Worm (Caenorhabditis elegans) whole organism, L4 larva: ENCODE measurements around the gene nyn-3.

ENCODE experiments used
- F10B5.3 ChIP-seq: sonication (generic microtip); optimal IDR thresholded peaks from 2 replicates; lab custom pipeline; 2016; ENCODE audit warnings: mild to moderate bottlenecking, missing genetic modification characterization, missing compliant biosample characterization
- F37D6.2 ChIP-seq: sonication (generic microtip); optimal IDR thresholded peaks from 2 replicates; lab custom pipeline; 2016; ENCODE audit warnings: mild to moderate bottlenecking, missing genetic modification characterization, missing compliant biosample characterization
- F44E2.7 ChIP-seq: fragments of 200-800 bp; sonication (Bioruptor generic); IDR thresholded peaks from 2 replicates; pipeline ENCODE4 v2.1.2; 2022; ENCODE audit warnings: missing genetic modification characterization, missing compliant biosample characterization
- T20F7.1 ChIP-seq: fragments of 200-800 bp; sonication (Bioruptor generic); optimal IDR thresholded peaks from 2 replicates; lab custom pipeline; 2018; ENCODE audit warnings: mild to moderate bottlenecking, missing genetic modification characterization, missing compliant biosample characterization
- Y105C5A.15 ChIP-seq: fragments of 200-800 bp; sonication (Bioruptor generic); IDR thresholded peaks from 2 replicates; pipeline ENCODE4 v1.3.6; 2022; ENCODE audit warnings: missing genetic modification characterization, missing compliant biosample characterization
- Y5F2A.4 ChIP-seq: fragments of 200-800 bp; sonication (Bioruptor generic); optimal IDR thresholded peaks from 2 replicates; lab custom pipeline; 2018; ENCODE audit warnings: mild to moderate bottlenecking, missing genetic modification characterization, missing compliant biosample characterization
- ZK546.5 ChIP-seq, 2 experiments: sonication (generic microtip); optimal IDR thresholded peaks; 2 replicates each; lab custom pipeline; 2017; ENCODE audit warnings: missing biosample characterization in 2 of 2, missing genetic modification characterization in 2 of 2
- ceh-44 ChIP-seq: fragments of 200-800 bp; sonication (Bioruptor generic); IDR thresholded peaks from 2 replicates; pipeline ENCODE4 v1.3.6; 2022; ENCODE audit warnings: missing genetic modification reagents, missing genetic modification characterization, missing compliant biosample characterization
- ceh-82 ChIP-seq: sonication (generic microtip); optimal IDR thresholded peaks from 2 replicates; lab custom pipeline; 2017; ENCODE audit warnings: missing biosample characterization, missing genetic modification characterization
- ces-1 ChIP-seq: fragments of 150-350 bp; sonication (generic microtip); optimal IDR thresholded peaks from 4 replicates; lab custom pipeline; 2014; ENCODE audit warnings: missing biosample characterization, missing genetic modification reagents, missing genetic modification characterization
- daf-19 ChIP-seq: fragments of 200-800 bp; sonication (Bioruptor generic); conservative IDR thresholded peaks from 2 replicates; pipeline ENCODE4 v1.3.6; 2022; ENCODE audit warnings: missing genetic modification characterization, missing compliant biosample characterization
- dmd-6 ChIP-seq: fragments of 200-800 bp; sonication (Bioruptor generic); IDR thresholded peaks from 2 replicates; pipeline ENCODE4 v1.3.6; 2022; ENCODE audit warnings: missing genetic modification reagents, missing genetic modification characterization, missing compliant biosample characterization
- dpl-1 ChIP-seq: fragments of 150-350 bp; optimal IDR thresholded peaks from 2 replicates; lab custom pipeline; 2014; ENCODE audit warnings: missing biosample characterization, missing genetic modification reagents, missing genetic modification characterization
- dve-1 ChIP-seq: sonication (generic microtip); optimal IDR thresholded peaks from 2 replicates; lab custom pipeline; 2017; ENCODE audit warnings: antibody characterized with exemption, mild to moderate bottlenecking, missing genetic modification characterization, missing compliant biosample characterization; ENCODE audit not compliant: insufficient read depth
- fos-1 ChIP-seq: fragments of 150-350 bp; optimal IDR thresholded peaks from 2 replicates; lab custom pipeline; 2014; ENCODE audit warnings: missing biosample characterization, missing genetic modification characterization
- gei-8 ChIP-seq: fragments of 200-800 bp; sonication (Bioruptor generic); optimal IDR thresholded peaks from 2 replicates; lab custom pipeline; 2018; ENCODE audit warnings: mild to moderate bottlenecking, missing genetic modification characterization, missing compliant biosample characterization
- hlh-30 ChIP-seq: sonication (generic microtip); optimal IDR thresholded peaks from 2 replicates; lab custom pipeline; 2017; ENCODE audit warnings: antibody characterized with exemption, mild to moderate bottlenecking, missing genetic modification characterization, missing compliant biosample characterization; ENCODE audit not compliant: insufficient read depth
- hmg-1.1 ChIP-seq: fragments of 200-800 bp; sonication (Bioruptor generic); IDR thresholded peaks from 2 replicates; pipeline ENCODE4 v1.3.6; 2022; ENCODE audit warnings: missing genetic modification reagents, missing genetic modification characterization, missing compliant biosample characterization
- lin-1 ChIP-seq: fragments of 200-800 bp; sonication (Bioruptor generic); IDR thresholded peaks from 2 replicates; pipeline ENCODE4 v1.3.6; 2022; ENCODE audit warnings: missing genetic modification reagents, missing genetic modification characterization, missing compliant biosample characterization
- lin-13 ChIP-seq: fragments of 150-350 bp; optimal IDR thresholded peaks from 2 replicates; lab custom pipeline; 2014; ENCODE audit warnings: missing biosample characterization, missing genetic modification reagents, missing genetic modification characterization
- lin-15B ChIP-seq: fragments of 150-350 bp; sonication (generic microtip); optimal IDR thresholded peaks from 3 replicates; lab custom pipeline; 2014; ENCODE audit warnings: missing biosample characterization, missing genetic modification characterization
- lin-38 ChIP-seq: fragments of 200-800 bp; sonication (Bioruptor generic); IDR thresholded peaks from 2 replicates; pipeline ENCODE4 v1.3.6; 2022; ENCODE audit warnings: missing genetic modification reagents, missing genetic modification characterization, missing compliant biosample characterization
- lir-3 ChIP-seq: sonication (generic microtip); optimal IDR thresholded peaks from 2 replicates; lab custom pipeline; 2016; ENCODE audit warnings: mild to moderate bottlenecking, missing genetic modification characterization, missing compliant biosample characterization
- lsy-2 ChIP-seq, 2 experiments: fragments of 150-350 bp in 1 of 2; sonication (generic microtip) in 1 of 2; optimal IDR thresholded peaks; 2 replicates each; lab custom pipeline; 2014 to 2017; ENCODE audit warnings: missing biosample characterization in 2 of 2, missing genetic modification characterization in 2 of 2
- madf-5 ChIP-seq, 2 experiments: fragments of 200-800 bp; sonication (Bioruptor generic); IDR thresholded peaks; 2 replicates each; pipeline ENCODE4 v1.3.6; 2022; ENCODE audit warnings: missing compliant biosample characterization in 2 of 2, missing genetic modification characterization in 2 of 2
- mes-2 ChIP-seq: sonication (generic microtip); optimal IDR thresholded peaks from 2 replicates; lab custom pipeline; 2016; ENCODE audit warnings: missing genotype, mild to moderate bottlenecking, missing genetic modification characterization, missing compliant biosample characterization; ENCODE audit not compliant: poor library complexity, severe bottlenecking
- nhr-102 ChIP-seq: sonication (generic microtip); optimal IDR thresholded peaks from 2 replicates; lab custom pipeline; 2016; ENCODE audit warnings: mild to moderate bottlenecking, missing genetic modification characterization, moderate library complexity, missing compliant biosample characterization
- nhr-11 ChIP-seq: fragments of 150-350 bp; optimal IDR thresholded peaks from 2 replicates; lab custom pipeline; 2014; ENCODE audit warnings: missing biosample characterization, missing genetic modification characterization
- nhr-111 ChIP-seq: fragments of 200-800 bp; sonication (Bioruptor generic); optimal IDR thresholded peaks from 2 replicates; lab custom pipeline; 2018; ENCODE audit warnings: mild to moderate bottlenecking, missing genetic modification characterization, missing compliant biosample characterization
- nhr-28 ChIP-seq: fragments of 150-350 bp; optimal IDR thresholded peaks from 2 replicates; lab custom pipeline; 2014; ENCODE audit warnings: missing biosample characterization, missing genetic modification characterization
- nhr-41 ChIP-seq: fragments of 200-800 bp; sonication (Bioruptor generic); IDR thresholded peaks from 2 replicates; pipeline ENCODE4 v1.3.6; 2022; ENCODE audit warnings: missing genetic modification reagents, missing genetic modification characterization, missing compliant biosample characterization
- nhr-42 ChIP-seq: fragments of 200-800 bp; sonication (Bioruptor generic); IDR thresholded peaks from 2 replicates; pipeline ENCODE4 v1.3.6; 2022; ENCODE audit warnings: missing genetic modification characterization, missing compliant biosample characterization
- pha-4 ChIP-seq, 2 experiments: fragments of 150-350 bp in 1 of 2; fragments of 200-800 bp in 1 of 2; sonication (Bioruptor generic) in 1 of 2; IDR thresholded peaks in 1 of 2; optimal IDR thresholded peaks in 1 of 2; 2 replicates each; pipeline versions ENCODE4 v1.3.6 to Lab custom; 2014 to 2022; ENCODE audit warnings: missing genetic modification characterization in 2 of 2, missing genetic modification reagents in 2 of 2, missing biosample characterization in 1 of 2, missing compliant biosample characterization in 1 of 2
- pqm-1 ChIP-seq: sonication (generic microtip); optimal IDR thresholded peaks from 2 replicates; lab custom pipeline; 2017; ENCODE audit warnings: missing biosample characterization, missing genetic modification characterization
- snpc-1.2 ChIP-seq: fragments of 200-800 bp; sonication (Bioruptor generic); IDR thresholded peaks from 2 replicates; pipeline ENCODE4 v1.3.6; 2022; ENCODE audit warnings: missing genetic modification reagents, missing genetic modification characterization, missing compliant biosample characterization
- snpc-4 ChIP-seq: fragments of 150-350 bp; optimal IDR thresholded peaks from 2 replicates; lab custom pipeline; 2014; ENCODE audit warnings: missing biosample characterization, missing genetic modification characterization
- tra-1 ChIP-seq: fragments of 200-800 bp; sonication (Bioruptor generic); IDR thresholded peaks from 2 replicates; pipeline ENCODE4 v1.3.6; 2022; ENCODE audit warnings: missing genetic modification reagents, missing genetic modification characterization, missing compliant biosample characterization
- unc-39 ChIP-seq: sonication (generic microtip); optimal IDR thresholded peaks from 2 replicates; lab custom pipeline; 2017; ENCODE audit warnings: missing biosample characterization, missing genetic modification characterization
- unc-62 ChIP-seq, 3 experiments: fragments of 150-350 bp in 1 of 3; sonication (generic microtip); optimal IDR thresholded peaks in 2 of 3; peaks in 1 of 3; 1 replicate in 1 of 3; 2 replicates in 2 of 3; lab custom pipeline; 2014 to 2017; ENCODE audit warnings: missing biosample characterization in 3 of 3, missing genetic modification characterization in 3 of 3, missing genetic modification reagents in 3 of 3, missing genotype in 1 of 3
- zip-11 ChIP-seq: fragments of 200-800 bp; sonication (Bioruptor generic); IDR thresholded peaks from 2 replicates; pipeline ENCODE4 v1.3.6; 2022; ENCODE audit warnings: missing genetic modification characterization, missing compliant biosample characterization
- ztf-11 ChIP-seq: fragments of 150-350 bp; optimal IDR thresholded peaks from 2 replicates; lab custom pipeline; 2014; ENCODE audit warnings: missing biosample characterization, missing genetic modification characterization

The nyn-3 gene

ce11 chrII:6324086-6324485 is 31.7 kb upstream of the nyn-3 start, which contains the start of gene sma-6:
Gene sma-6, plus strand, starts transcription at chrII:6324484.
- TF ChIP-seq ZK546.5 (tag; optimal IDR thresholded peaks at IDR 0.05; lab: Kevin White, UChicago) (no peak), F37D6.2 (tag; lab: Kevin White, UChicago) (no peak), dmd-6 (GFP tag; lab: Robert Waterston, UW) (no peak), lsy-2 (tag; optimal IDR thresholded peaks at IDR 0.05; lab: Kevin White, UChicago) (no peak), madf-5 (GFP tag; IDR thresholded peaks at IDR 0.05; lab: Robert Waterston, UW) (no peak), ceh-44 (GFP tag; lab: Robert Waterston, UW) (no peak), lir-3 (tag; lab: Kevin White, UChicago) (no peak), ztf-11 (tag; lab: Kevin White, UChicago) (no peak), fos-1 (no peak), nhr-11 (tag; lab: Kevin White, UChicago) (no peak), lin-1 (GFP tag; lab: Robert Waterston, UW) (no peak), nhr-28 (tag; lab: Kevin White, UChicago) (peak; percentile 24), unc-62 (GFP tag; optimal IDR thresholded peaks at IDR 0.05 in 1 of 2; lab: Kevin White, UChicago) (no peak), unc-62 (tag; optimal IDR thresholded peaks at IDR 0.05; lab: Kevin White, UChicago) (no peak), Y105C5A.15 (GFP tag; lab: Robert Waterston, UW) (no peak), tra-1 (GFP tag; lab: Robert Waterston, UW) (no peak), dve-1 (tag; lab: Kevin White, UChicago) (peak; percentile 12), Y5F2A.4 (GFP tag; lab: Kevin White, UChicago) (no peak), F10B5.3 (tag; lab: Kevin White, UChicago) (no peak), pqm-1 (tag; lab: Kevin White, UChicago) (peak; percentile 22), unc-39 (tag; lab: Kevin White, UChicago) (no peak), lin-13 (GFP tag; lab: Kevin White, UChicago) (no peak)

DNA sequence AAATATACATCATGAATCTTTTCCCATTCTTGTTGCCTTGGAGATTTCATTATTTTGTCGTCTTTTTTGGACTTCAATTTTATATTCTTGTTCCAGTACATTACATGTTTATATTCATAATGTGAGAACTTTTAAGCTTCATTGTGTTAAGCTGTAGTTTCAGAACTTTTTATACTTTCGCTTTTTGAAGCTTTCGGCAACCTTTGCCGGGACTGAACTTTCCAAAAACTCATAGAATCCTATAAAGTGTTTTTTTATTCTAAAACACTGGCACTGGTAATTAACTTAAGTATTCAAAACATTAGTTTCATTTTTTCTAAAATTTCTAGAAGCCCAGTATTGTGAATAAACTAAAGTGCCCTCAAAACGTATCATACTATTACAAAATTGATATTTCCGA is 30.6 kb upstream of the nyn-3 start, which contains the start of gene C32D5.4:
Gene C32D5.4, minus strand, starts transcription at position 101 of the 400 bp plus-strand sequence.
- TF ChIP-seq dpl-1 (GFP tag; lab: Kevin White, UChicago): no peak
- no peak for TF ChIP-seq Y105C5A.15 (GFP tag; lab: Robert Waterston, UW)
- TF ChIP-seq nhr-102: no peak
- TF ChIP-seq daf-19 (GFP tag; lab: Robert Waterston, UW): no peak
- no peak for TF ChIP-seq F44E2.7 (GFP tag; lab: Robert Waterston, UW)
- TF ChIP-seq F10B5.3 (tag; lab: Kevin White, UChicago): no peak
- no peak for TF ChIP-seq nhr-111 (GFP tag; lab: Kevin White, UChicago)
- TF ChIP-seq zip-11 (GFP tag; lab: Robert Waterston, UW): no peak

DNA sequence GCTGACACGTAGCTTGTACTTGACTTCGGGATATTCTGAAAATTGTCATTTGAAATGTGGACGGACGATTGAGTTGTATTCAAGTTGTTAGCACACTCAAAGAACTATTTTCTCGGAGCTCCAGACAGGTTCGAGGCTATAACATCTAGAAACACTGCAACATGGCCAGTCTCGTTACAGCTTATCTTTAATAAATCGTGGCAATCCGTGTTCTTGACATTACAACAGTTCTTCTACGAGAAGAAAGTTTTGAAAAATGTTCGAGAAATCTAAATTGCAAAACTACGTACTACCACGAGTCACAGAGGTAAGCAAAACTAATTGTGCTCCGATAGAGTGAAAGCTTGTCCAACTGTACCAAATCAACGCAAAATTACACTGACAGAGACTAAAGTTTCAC is 29.7 kb upstream of the nyn-3 start:
- TF ChIP-seq nhr-111 (GFP tag; lab: Kevin White, UChicago): no peak
- no peak for TF ChIP-seq pha-4 (GFP tag; IDR thresholded peaks at IDR 0.05; lab: Robert Waterston, UW)
- no peak for TF ChIP-seq pha-4 (tag; optimal IDR thresholded peaks at IDR 0.05; lab: Kevin White, UChicago)
- TF ChIP-seq unc-62 (GFP tag; optimal IDR thresholded peaks at IDR 0.05 in 1 of 2; lab: Kevin White, UChicago): peak in 1 of 2 experiments; percentile 97
- no peak for TF ChIP-seq unc-62 (tag; optimal IDR thresholded peaks at IDR 0.05; lab: Kevin White, UChicago)
- TF ChIP-seq, all 104 proteins: peak for 1

DNA sequence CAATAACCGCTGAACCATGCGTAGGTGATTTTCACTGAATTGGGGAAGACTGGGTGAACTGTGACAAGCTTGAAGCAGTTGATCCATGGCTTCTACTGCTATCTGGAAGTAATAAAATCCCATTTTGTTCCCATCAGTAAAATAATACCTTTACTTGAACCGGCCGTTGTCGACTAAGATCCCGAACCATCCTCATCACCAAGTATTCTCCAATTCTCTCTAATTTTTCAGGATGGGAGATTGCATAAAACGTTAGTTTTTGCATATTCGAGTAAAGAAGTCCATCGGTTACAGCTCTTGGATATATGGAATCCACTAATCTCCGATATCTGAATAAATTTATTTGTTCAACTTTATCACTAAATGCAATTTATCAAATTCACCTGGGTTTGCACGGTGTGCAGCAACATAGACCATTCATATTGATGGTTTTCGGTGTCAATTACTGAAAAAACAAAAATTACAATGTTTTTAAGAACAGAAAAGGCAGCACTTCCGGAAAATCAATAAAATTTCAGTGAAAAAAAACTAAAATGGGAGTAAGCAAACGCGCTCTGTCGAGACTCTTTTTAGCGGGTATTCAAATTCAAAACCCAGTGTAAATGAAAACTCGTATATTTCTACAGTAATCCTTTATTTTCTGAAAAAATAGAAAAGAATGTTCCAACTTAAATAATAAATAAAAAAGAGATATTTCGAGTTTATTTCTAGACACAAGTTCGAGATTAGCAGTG is 28.4 kb upstream of the nyn-3 start, which contains the start of gene efr-3:
Gene efr-3, minus strand, starts transcription at position 505 of the 734 bp plus-strand sequence.
- peak; percentile 11 for TF ChIP-seq hlh-30
- TF ChIP-seq mes-2 (tag; lab: Kevin White, UChicago): peak; percentile 40
- no peak for TF ChIP-seq snpc-1.2 (GFP tag; lab: Robert Waterston, UW)
- TF ChIP-seq F44E2.7 (GFP tag; lab: Robert Waterston, UW): no peak
- TF ChIP-seq T20F7.1: no peak
- TF ChIP-seq nhr-42: no peak
- TF ChIP-seq lin-38 (GFP tag; lab: Robert Waterston, UW): peak; percentile 93
- TF ChIP-seq snpc-4 (tag; lab: Kevin White, UChicago): no peak
- TF ChIP-seq hmg-1.1 (GFP tag; lab: Robert Waterston, UW): 0 out of 2 replicates have a peak, but pooled peaks have one; percentile 16
- no peak for TF ChIP-seq lir-3 (tag; lab: Kevin White, UChicago)
- TF ChIP-seq ZK546.5 (tag; optimal IDR thresholded peaks at IDR 0.05; lab: Kevin White, UChicago): no peak
- TF ChIP-seq ceh-82 (tag; lab: Kevin White, UChicago): no peak
- no peak for TF ChIP-seq zip-11 (GFP tag; lab: Robert Waterston, UW)
- no peak for TF ChIP-seq F10B5.3 (tag; lab: Kevin White, UChicago)
- TF ChIP-seq gei-8 (GFP tag; lab: Kevin White, UChicago): no peak
- TF ChIP-seq ceh-44 (GFP tag; lab: Robert Waterston, UW): no peak
- no peak for TF ChIP-seq ces-1 (GFP tag; lab: Kevin White, UChicago)
- no peak for TF ChIP-seq lin-15B
- no peak for TF ChIP-seq nhr-41 (GFP tag; lab: Robert Waterston, UW)
- TF ChIP-seq lsy-2 (tag; optimal IDR thresholded peaks at IDR 0.05; lab: Kevin White, UChicago): peak in 1 of 2 experiments; percentile 65
